Worm (Caenorhabditis elegans): ENCODE results near the gene cox-5A.

DNA sequence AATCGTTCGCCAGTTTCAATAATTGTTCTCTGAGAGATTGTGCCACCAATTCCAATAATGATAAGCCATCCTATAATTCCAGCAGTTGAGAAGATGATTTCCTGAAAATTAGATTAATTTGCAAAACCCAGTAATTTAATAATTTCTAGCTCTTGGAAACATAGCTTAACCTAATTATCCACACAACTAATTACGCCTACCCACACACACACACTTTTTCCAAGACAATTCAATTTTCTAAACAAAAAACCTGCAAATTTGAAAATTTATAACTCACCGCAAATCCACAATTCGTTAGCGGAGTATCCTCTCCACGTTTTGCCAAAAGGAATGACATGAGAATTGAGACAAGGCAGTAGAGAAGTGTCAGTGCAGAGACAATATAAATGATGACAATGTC is 11.2 kb downstream of the cox-5A start:
- TF ChIP-seq cebp-1 (GFP tag; IDR thresholded peaks at IDR 0.05) (no peak), cebp-1 (tag; optimal IDR thresholded peaks at IDR 0.05) (no peak), sptf-2 (GFP tag; optimal IDR thresholded peaks at IDR 0.05) (no peak), ztf-28 (GFP tag; IDR thresholded peaks at IDR 0.05) (no peak), hmg-20 (GFP tag; IDR thresholded peaks at IDR 0.05) (no peak), ama-1 (optimal IDR thresholded peaks at IDR 0.05) (no peak), ama-1 (GFP tag; optimal IDR thresholded peaks at IDR 0.05) (no peak), hmg-1.2 (GFP tag; IDR thresholded peaks at IDR 0.05) (no peak), athp-1 (tag; optimal IDR thresholded peaks at IDR 0.05) (no peak), snpc-4 (GFP tag; optimal IDR thresholded peaks at IDR 0.05) (no peak), snpc-4 (tag; optimal IDR thresholded peaks at IDR 0.05) (no peak), tbx-9 (tag; optimal IDR thresholded peaks at IDR 0.05; ENCODE audit: borderline replicate concordance) (no peak)
